Worm (Caenorhabditis elegans) whole organism, young adult: Measurements from ENCODE around the gene R102.1.

ENCODE experiments used
- B0261.1 ChIP-seq: sonication (generic microtip); optimal IDR thresholded peaks from 2 replicates; lab custom pipeline; 2016; ENCODE audit warnings: mild to moderate bottlenecking, missing genetic modification characterization, moderate library complexity, missing compliant biosample characterization
- B0336.3 ChIP-seq: fragments of 200-800 bp; sonication (Bioruptor generic); IDR thresholded peaks from 2 replicates; pipeline ENCODE4 v1.3.6; 2022; ENCODE audit warnings: missing genetic modification characterization, missing compliant biosample characterization
- F23B12.7 ChIP-seq: sonication (generic microtip); optimal IDR thresholded peaks from 2 replicates; lab custom pipeline; 2017; ENCODE audit warnings: missing genetic modification characterization, mild to moderate bottlenecking, missing compliant biosample characterization, antibody characterized with exemption, moderate library complexity; ENCODE audit not compliant: insufficient read depth
- F33H1.4 ChIP-seq: fragments of 200-800 bp; sonication (Bioruptor generic); IDR thresholded peaks from 2 replicates; pipeline ENCODE4 v1.3.6; 2022; ENCODE audit warnings: missing genetic modification reagents, missing genetic modification characterization, missing compliant biosample characterization
- F37B4.10 ChIP-seq: fragments of 200-800 bp; sonication (Bioruptor generic); IDR thresholded peaks from 2 replicates; pipeline ENCODE4 v1.3.6; 2022; ENCODE audit warnings: missing genetic modification characterization, missing compliant biosample characterization
- F39B2.1 ChIP-seq: fragments of 200-800 bp; sonication (Bioruptor generic); IDR thresholded peaks from 2 replicates; pipeline ENCODE4 v1.3.6; 2022; ENCODE audit warnings: missing genetic modification reagents, missing genetic modification characterization, missing compliant biosample characterization
- F52B5.7 ChIP-seq: sonication (generic microtip); optimal IDR thresholded peaks from 2 replicates; lab custom pipeline; 2016; ENCODE audit warnings: mild to moderate bottlenecking, missing genetic modification characterization, missing compliant biosample characterization
- F57C9.4 ChIP-seq: sonication (generic microtip); optimal IDR thresholded peaks from 2 replicates; lab custom pipeline; 2017; ENCODE audit warnings: mild to moderate bottlenecking, missing genetic modification characterization, missing compliant biosample characterization
- T07F8.4 ChIP-seq: sonication (generic microtip); optimal IDR thresholded peaks from 2 replicates; lab custom pipeline; 2016; ENCODE audit warnings: mild to moderate bottlenecking, missing genetic modification characterization, moderate library complexity, missing compliant biosample characterization
- Y56A3A.18 ChIP-seq: fragments of 200-800 bp; sonication (Bioruptor generic); IDR thresholded peaks from 2 replicates; pipeline ENCODE4 v1.3.6; 2022; ENCODE audit warnings: missing genetic modification reagents, missing genetic modification characterization, missing compliant biosample characterization
- Y67H2A.10 ChIP-seq: fragments of 200-800 bp; sonication (Bioruptor generic); conservative IDR thresholded peaks from 2 replicates; pipeline ENCODE4 v1.3.6; 2022; ENCODE audit warnings: missing genetic modification reagents, missing genetic modification characterization, missing compliant biosample characterization
- aptf-3 ChIP-seq: fragments of 200-800 bp; sonication (Bioruptor generic); IDR thresholded peaks from 2 replicates; pipeline ENCODE4 v1.3.6; 2022; ENCODE audit warnings: missing genetic modification characterization, missing compliant biosample characterization
- athp-1 ChIP-seq: sonication (generic microtip); optimal IDR thresholded peaks from 2 replicates; lab custom pipeline; 2017; ENCODE audit warnings: mild to moderate bottlenecking, missing genetic modification characterization, missing compliant biosample characterization
- attf-6 ChIP-seq: fragments of 200-800 bp; sonication (Bioruptor generic); IDR thresholded peaks from 2 replicates; pipeline ENCODE4 v1.3.6; 2022; ENCODE audit warnings: missing genetic modification reagents, missing genetic modification characterization, missing compliant biosample characterization
- cebp-1 ChIP-seq, 2 experiments: fragments of 200-800 bp in 1 of 2; sonication (Bioruptor generic) in 1 of 2; sonication (generic microtip) in 1 of 2; IDR thresholded peaks in 1 of 2; optimal IDR thresholded peaks in 1 of 2; 2 replicates each; pipeline versions ENCODE4 v1.3.6 to Lab custom; 2017 to 2022; ENCODE audit warnings: missing compliant biosample characterization in 2 of 2, missing genetic modification characterization in 2 of 2, mild to moderate bottlenecking in 1 of 2, missing genetic modification reagents in 1 of 2, moderate library complexity in 1 of 2
- ceh-27 ChIP-seq: fragments of 200-800 bp; sonication (Bioruptor generic); optimal IDR thresholded peaks from 2 replicates; lab custom pipeline; 2018; ENCODE audit warnings: mild to moderate bottlenecking, missing genetic modification characterization, moderate library complexity, missing compliant biosample characterization
- ceh-40 ChIP-seq: fragments of 200-800 bp; sonication (Bioruptor generic); IDR thresholded peaks from 2 replicates; pipeline ENCODE4 v1.3.6; 2022; ENCODE audit warnings: missing genetic modification characterization, missing compliant biosample characterization
- ceh-91 ChIP-seq: fragments of 200-800 bp; sonication (Bioruptor generic); IDR thresholded peaks from 2 replicates; pipeline ENCODE4 v1.3.6; 2022; ENCODE audit warnings: missing genetic modification reagents, missing genetic modification characterization, missing compliant biosample characterization
- chd-7 ChIP-seq: sonication (generic microtip); optimal IDR thresholded peaks from 2 replicates; lab custom pipeline; 2016; ENCODE audit warnings: mild to moderate bottlenecking, missing genetic modification characterization, moderate library complexity, missing compliant biosample characterization
- ekl-4 ChIP-seq: fragments of 200-800 bp; sonication (Bioruptor generic); IDR thresholded peaks from 2 replicates; pipeline ENCODE4 v1.3.6; 2022; ENCODE audit warnings: missing genetic modification reagents, missing genetic modification characterization, missing compliant biosample characterization
- ets-4 ChIP-seq: fragments of 200-800 bp; sonication (Bioruptor generic); optimal IDR thresholded peaks from 2 replicates; lab custom pipeline; 2018; ENCODE audit warnings: mild to moderate bottlenecking, missing genetic modification characterization, missing compliant biosample characterization
- gei-17 ChIP-seq: fragments of 200-800 bp; sonication (Bioruptor generic); optimal IDR thresholded peaks from 2 replicates; lab custom pipeline; 2018; ENCODE audit warnings: mild to moderate bottlenecking, missing genetic modification characterization, missing compliant biosample characterization
- hlh-26 ChIP-seq: fragments of 200-800 bp; sonication (Bioruptor generic); conservative IDR thresholded peaks from 2 replicates; pipeline ENCODE4 v1.3.6; 2022; ENCODE audit warnings: missing genetic modification reagents, missing genetic modification characterization, missing compliant biosample characterization
- hmg-1.2 ChIP-seq: fragments of 200-800 bp; sonication (Bioruptor generic); IDR thresholded peaks from 2 replicates; pipeline ENCODE4 v1.3.6; 2022; ENCODE audit warnings: missing genetic modification reagents, missing genetic modification characterization, missing compliant biosample characterization
- let-526 ChIP-seq: fragments of 200-800 bp; sonication (Bioruptor generic); IDR thresholded peaks from 2 replicates; pipeline ENCODE4 v1.3.6; 2022; ENCODE audit warnings: missing genetic modification reagents, missing genetic modification characterization, missing compliant biosample characterization
- lin-35 ChIP-seq, 3 experiments: fragments of 150-350 bp in 2 of 3; sonication (generic microtip) in 1 of 3; optimal IDR thresholded peaks; 2 replicates each; lab custom pipeline; 2014 to 2018; ENCODE audit warnings: missing biosample characterization in 3 of 3, missing genetic modification characterization in 3 of 3, missing genetic modification reagents in 3 of 3
- madf-6 ChIP-seq: fragments of 200-800 bp; sonication (Bioruptor generic); IDR thresholded peaks from 2 replicates; pipeline ENCODE4 v1.3.6; 2022; ENCODE audit warnings: missing genetic modification reagents, missing genetic modification characterization, missing compliant biosample characterization
- mel-28 ChIP-seq: sonication (generic microtip); optimal IDR thresholded peaks from 2 replicates; lab custom pipeline; 2016; ENCODE audit warnings: borderline replicate concordance, mild to moderate bottlenecking, missing genetic modification characterization, missing compliant biosample characterization
- mes-4 ChIP-seq: sonication (generic microtip); optimal IDR thresholded peaks from 2 replicates; lab custom pipeline; 2016; ENCODE audit warnings: missing genotype, missing genetic modification characterization, missing compliant biosample characterization
- mxl-1 ChIP-seq: sonication (generic microtip); optimal IDR thresholded peaks from 2 replicates; lab custom pipeline; 2016; ENCODE audit warnings: missing genetic modification characterization, missing compliant biosample characterization
- nfyb-1 ChIP-seq: fragments of 200-800 bp; sonication (Bioruptor generic); IDR thresholded peaks from 2 replicates; pipeline ENCODE4 v1.3.6; 2022; ENCODE audit warnings: missing genetic modification reagents, missing genetic modification characterization, missing compliant biosample characterization
- nhr-120 ChIP-seq: fragments of 200-800 bp; sonication (Bioruptor generic); IDR thresholded peaks from 2 replicates; pipeline ENCODE4 v1.3.6; 2022; ENCODE audit warnings: missing genetic modification characterization, missing compliant biosample characterization
- nhr-27 ChIP-seq: fragments of 200-800 bp; sonication (Bioruptor generic); optimal IDR thresholded peaks from 2 replicates; lab custom pipeline; 2018; ENCODE audit warnings: mild to moderate bottlenecking, missing genetic modification characterization, moderate library complexity, missing compliant biosample characterization
- nhr-90 ChIP-seq: sonication (generic microtip); optimal IDR thresholded peaks from 2 replicates; lab custom pipeline; 2016; ENCODE audit warnings: missing genotype, mild to moderate bottlenecking, missing genetic modification characterization, missing compliant biosample characterization
- rcor-1 ChIP-seq: fragments of 200-800 bp; sonication (Bioruptor generic); IDR thresholded peaks from 2 replicates; pipeline ENCODE4 v1.3.6; 2022; ENCODE audit warnings: missing genetic modification reagents, missing genetic modification characterization, missing compliant biosample characterization
- snpc-3.4 ChIP-seq: sonication (generic microtip); optimal IDR thresholded peaks from 2 replicates; lab custom pipeline; 2017; ENCODE audit warnings: missing genetic modification characterization, mild to moderate bottlenecking, missing compliant biosample characterization, antibody characterized with exemption, moderate library complexity, missing genotype, missing genetic modification reagents
- tbp1 ChIP-seq: fragments of 200-800 bp; sonication (Bioruptor generic); optimal IDR thresholded peaks from 2 replicates; lab custom pipeline; 2018; ENCODE audit warnings: mild to moderate bottlenecking, missing genetic modification characterization, missing compliant biosample characterization
- unc-130 ChIP-seq: sonication (generic microtip); optimal IDR thresholded peaks from 2 replicates; lab custom pipeline; 2016; ENCODE audit warnings: missing genetic modification reagents, missing genetic modification characterization, missing compliant biosample characterization
- zfh-2 ChIP-seq: fragments of 200-800 bp; sonication (Bioruptor generic); conservative IDR thresholded peaks from 2 replicates; pipeline ENCODE4 v1.3.6; 2022; ENCODE audit warnings: missing genetic modification reagents, missing genetic modification characterization, missing compliant biosample characterization
- ztf-25 ChIP-seq: fragments of 200-800 bp; sonication (Bioruptor generic); IDR thresholded peaks from 2 replicates; pipeline ENCODE4 v1.3.6; 2022; ENCODE audit warnings: missing genetic modification reagents, missing genetic modification characterization, missing compliant biosample characterization
- ztf-3 ChIP-seq: fragments of 200-800 bp; sonication (Bioruptor generic); optimal IDR thresholded peaks from 2 replicates; lab custom pipeline; 2018; ENCODE audit warnings: mild to moderate bottlenecking, missing genetic modification characterization, missing compliant biosample characterization
- ztf-6 ChIP-seq: fragments of 200-800 bp; sonication (Bioruptor generic); IDR thresholded peaks from 2 replicates; pipeline ENCODE4 v1.3.6; 2022; ENCODE audit warnings: missing genetic modification reagents, missing genetic modification characterization, missing compliant biosample characterization

Gene R102.1

DNA sequence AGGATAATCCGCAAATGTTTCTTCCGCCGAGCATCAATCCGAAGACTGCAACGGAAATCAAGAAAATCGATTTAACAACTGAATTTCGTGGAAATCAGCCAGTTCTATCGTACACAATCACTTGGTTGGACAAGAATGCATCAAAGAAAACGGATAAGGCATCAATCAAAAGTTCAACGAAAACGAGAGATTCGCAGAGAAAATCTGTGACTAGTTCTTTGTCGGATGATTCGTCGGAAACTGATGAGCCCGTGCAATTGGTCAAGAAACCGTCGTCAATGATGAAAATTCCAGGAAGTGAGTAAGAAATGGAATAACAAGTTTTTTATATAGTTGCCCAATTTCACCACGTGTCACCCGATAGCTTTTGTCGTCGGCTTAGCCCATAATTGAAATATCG is 20.2 kb downstream of the R102.1 start, which contains the start of gene R102.6:
Gene R102.6 (minus strand): TSS at position 101 of the 400 bp plus-strand sequence.
- TF ChIP-seq ets-4 (GFP tag; lab: Kevin White, UChicago) (no peak), rcor-1 (no peak), nhr-90 (no peak), F37B4.10 (no peak), F39B2.1 (no peak), B0336.3 (GFP tag; lab: Robert Waterston, UW) (no peak)

ce11 chrIV:10711729-10712128 is 25.9 kb downstream of the R102.1 start, which contains the start of gene glb-21:
glb-21 (minus strand) TSS chrIV:10711794.
- TF ChIP-seq athp-1 (no peak), chd-7 (no peak), nhr-27 (tag; lab: Kevin White, UChicago) (no peak), F33H1.4 (GFP tag; lab: Robert Waterston, UW) (no peak), F52B5.7 (tag; lab: Kevin White, UChicago) (no peak), ceh-27 (GFP tag; lab: Kevin White, UChicago) (no peak), mes-4 (tag; lab: Kevin White, UChicago) (no peak), cebp-1 (GFP tag; IDR thresholded peaks at IDR 0.05; lab: Robert Waterston, UW) (no peak), cebp-1 (tag; optimal IDR thresholded peaks at IDR 0.05; lab: Kevin White, UChicago) (no peak), hmg-1.2 (GFP tag; lab: Robert Waterston, UW) (no peak), hlh-26 (no peak), F39B2.1 (no peak), ztf-25 (GFP tag; lab: Robert Waterston, UW) (no peak), tbp1 (GFP tag; lab: Kevin White, UChicago) (no peak), gei-17 (GFP tag; lab: Kevin White, UChicago) (no peak), ztf-6 (GFP tag; lab: Robert Waterston, UW) (no peak), F57C9.4 (tag; lab: Kevin White, UChicago) (no peak), ceh-40 (GFP tag; lab: Robert Waterston, UW) (no peak), aptf-3 (GFP tag; lab: Robert Waterston, UW) (no peak), B0261.1 (tag; lab: Kevin White, UChicago) (no peak)

ce11 chrIV:10714594-10714993 is 28.7 kb downstream of the R102.1 start:
- TF ChIP-seq hmg-1.2 (GFP tag; lab: Robert Waterston, UW) (peak; percentile 90), hlh-26 (no peak)

DNA sequence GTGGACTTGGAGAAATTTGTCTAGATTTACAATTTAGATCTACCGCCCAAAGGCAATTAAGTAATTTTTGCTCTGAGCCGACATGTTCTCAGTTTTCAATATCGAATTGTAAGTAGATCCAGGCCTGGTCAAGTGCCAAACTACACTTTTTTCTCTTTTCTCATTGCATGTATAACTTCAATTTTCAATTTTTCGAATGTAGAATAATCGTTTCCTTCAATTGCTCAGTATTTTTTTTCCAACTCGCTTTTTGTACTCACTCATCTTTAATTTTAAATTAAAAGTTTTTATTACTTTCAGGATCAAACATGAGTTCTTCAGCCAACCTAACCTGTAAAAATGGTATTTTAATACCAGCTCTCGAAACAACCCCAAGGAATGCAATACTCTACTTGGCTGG is 30.5 kb downstream of the R102.1 start, which contains the start of gene ncx-3:
Gene ncx-3 (plus strand): TSS at position 301 of the 400 bp plus-strand sequence.
- TF ChIP-seq let-526, result no peak
- no peak for TF ChIP-seq rcor-1
- TF ChIP-seq snpc-3.4 (tag; lab: Kevin White, UChicago), result no peak
- no peak for TF ChIP-seq nhr-120 (GFP tag; lab: Robert Waterston, UW)
- TF ChIP-seq F37B4.10, result no peak
- no peak for TF ChIP-seq ceh-91
- no peak for TF ChIP-seq Y67H2A.10 (GFP tag; lab: Robert Waterston, UW)
- TF ChIP-seq T07F8.4, result no peak
- no peak for TF ChIP-seq ekl-4 (GFP tag; lab: Robert Waterston, UW)
- TF ChIP-seq madf-6 (GFP tag; lab: Robert Waterston, UW), result no peak
- no peak for TF ChIP-seq Y56A3A.18 (GFP tag; lab: Robert Waterston, UW)
- no peak for TF ChIP-seq F23B12.7 (tag; lab: Kevin White, UChicago)
- TF ChIP-seq lin-35 (GFP tag; optimal IDR thresholded peaks at IDR 0.05; lab: Kevin White, UChicago), result no peak
- no peak for TF ChIP-seq zfh-2 (GFP tag; lab: Robert Waterston, UW)
- no peak for TF ChIP-seq ztf-3
- TF ChIP-seq mxl-1 (tag; lab: Kevin White, UChicago), result no peak
- TF ChIP-seq attf-6 (GFP tag; lab: Robert Waterston, UW), result no peak
- no peak for TF ChIP-seq mel-28 (tag; lab: Kevin White, UChicago)
- TF ChIP-seq nfyb-1, result no peak
- TF ChIP-seq unc-130, result no peak
